Fruit fly (Drosophila melanogaster) whole organism: Measurements from ENCODE around the gene CG42238.

Experiments used
- CG8478 ChIP-seq: fragments of >200 bp; optimal IDR thresholded peaks from 2 replicates; lab custom pipeline; 2018; ENCODE audit warnings: inconsistent platforms
- Dll ChIP-seq: fragments of >200 bp; optimal IDR thresholded peaks from 2 replicates; lab custom pipeline; 2017
- EcR ChIP-seq, 2 experiments: fragments of >200 bp; optimal IDR thresholded peaks; 2 replicates each; lab custom pipeline; 2017; ENCODE audit warnings: missing biosample characterization in 2 of 2, missing genetic modification characterization in 2 of 2, missing genetic modification reagents in 2 of 2
- pan ChIP-seq: fragments of >200 bp; optimal IDR thresholded peaks from 2 replicates; lab custom pipeline; 2017

DNA sequence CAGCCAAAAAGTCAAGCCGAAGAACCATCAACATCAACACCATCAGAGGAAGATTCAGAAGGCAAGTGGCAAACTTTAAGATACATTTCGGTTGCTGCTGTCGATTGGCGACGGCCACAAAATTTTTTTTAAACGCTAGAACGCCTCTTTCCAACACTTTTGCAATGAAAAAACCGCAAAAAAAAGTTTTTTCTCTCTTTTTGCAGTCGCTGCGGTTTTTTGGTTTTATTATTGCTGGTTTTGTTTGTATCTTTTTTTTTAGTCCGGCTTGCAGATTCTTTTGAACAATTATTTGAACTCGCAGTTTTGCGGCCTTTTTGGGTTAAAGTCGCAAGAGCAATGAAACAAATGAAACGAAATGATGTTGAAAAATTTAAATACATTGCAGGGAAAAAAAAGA, 21.7 kb downstream of the CG42238 start:
- TF ChIP-seq EcR (GFP tag; optimal IDR thresholded peaks at IDR 0.05; lab: Kevin White, UChicago) (no peak), pan (lab: Kevin White, UChicago) (no peak), Dll (no peak), CG8478 (lab: Kevin White, UChicago) (no peak)
